Worm (Caenorhabditis elegans) whole organism, young adult: Measurements from ENCODE around the gene rbm-42.

ENCODE experiments used
- C17E4.6 ChIP-seq: fragments of 200-800 bp; sonication (Bioruptor generic); IDR thresholded peaks from 2 replicates; pipeline ENCODE4 v1.3.6; 2022; ENCODE audit warnings: missing genetic modification reagents, missing genetic modification characterization, missing compliant biosample characterization
- T26A5.8 ChIP-seq: sonication (generic microtip); optimal IDR thresholded peaks from 2 replicates; lab custom pipeline; 2016; ENCODE audit warnings: missing genetic modification characterization, missing compliant biosample characterization
- ama-1 ChIP-seq, 3 experiments: fragments of 150-350 bp in 1 of 3; sonication (generic microtip) in 2 of 3; optimal IDR thresholded peaks; 2 replicates each; lab custom pipeline; 2014 to 2018; ENCODE audit warnings: missing biosample characterization in 2 of 3, missing genetic modification characterization in 2 of 3, missing genetic modification reagents in 2 of 3
- ets-4 ChIP-seq: fragments of 200-800 bp; sonication (Bioruptor generic); optimal IDR thresholded peaks from 2 replicates; lab custom pipeline; 2018; ENCODE audit warnings: mild to moderate bottlenecking, missing genetic modification characterization, missing compliant biosample characterization
- mel-28 ChIP-seq: sonication (generic microtip); optimal IDR thresholded peaks from 2 replicates; lab custom pipeline; 2016; ENCODE audit warnings: borderline replicate concordance, mild to moderate bottlenecking, missing genetic modification characterization, missing compliant biosample characterization
- mxl-1 ChIP-seq: sonication (generic microtip); optimal IDR thresholded peaks from 2 replicates; lab custom pipeline; 2016; ENCODE audit warnings: missing genetic modification characterization, missing compliant biosample characterization
- nhr-90 ChIP-seq: sonication (generic microtip); optimal IDR thresholded peaks from 2 replicates; lab custom pipeline; 2016; ENCODE audit warnings: missing genotype, mild to moderate bottlenecking, missing genetic modification characterization, missing compliant biosample characterization
- ztf-26 ChIP-seq: sonication (generic microtip); optimal IDR thresholded peaks from 2 replicates; lab custom pipeline; 2017; ENCODE audit warnings: missing genetic modification characterization, missing compliant biosample characterization

DNA sequence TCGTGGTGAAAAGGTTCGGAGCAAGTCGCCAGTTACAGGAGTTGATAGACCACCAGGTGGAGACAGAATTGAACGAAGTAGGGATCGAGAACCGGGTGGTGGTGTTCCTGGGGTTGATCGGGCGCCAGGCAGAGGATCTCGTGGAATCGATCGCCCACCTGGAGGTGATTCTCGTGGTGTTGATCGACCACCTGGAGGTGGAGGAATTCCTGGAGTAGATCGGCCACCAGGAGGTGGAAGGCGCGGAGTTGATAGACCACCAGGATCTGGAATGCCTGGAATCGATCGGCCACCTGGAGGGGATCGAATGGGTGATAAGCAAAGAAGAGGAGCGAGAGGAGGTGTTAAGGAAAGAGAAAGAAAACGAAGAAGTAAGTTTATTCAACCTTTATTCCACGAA, 47.5 kb downstream of the rbm-42 start:
- TF ChIP-seq nhr-90 (tag; lab: Kevin White, UChicago) (no peak), ama-1 (optimal IDR thresholded peaks at IDR 0.05; lab: Kevin White, UChicago) (no peak), ama-1 (GFP tag; optimal IDR thresholded peaks at IDR 0.05; lab: Kevin White, UChicago) (no peak), T26A5.8 (tag; lab: Kevin White, UChicago) (no peak), ztf-26 (tag; lab: Kevin White, UChicago) (no peak), mxl-1 (tag; lab: Kevin White, UChicago) (no peak), ets-4 (GFP tag; lab: Kevin White, UChicago) (no peak), mel-28 (tag; lab: Kevin White, UChicago) (no peak), C17E4.6 (GFP tag; lab: Robert Waterston, UW) (no peak)
